Worm (Caenorhabditis elegans) whole organism, L1 larva: ENCODE measurements around the gene R08D7.4.
A peak's percentile ranks its signal among the peaks of the same experiment; 100 is the strongest.

ENCODE experiments used
- C04F5.9 ChIP-seq: sonication (generic microtip); optimal IDR thresholded peaks from 2 replicates; lab custom pipeline; 2016; ENCODE audit warnings: missing genetic modification characterization, missing compliant biosample characterization
- C34B4.2 ChIP-seq: sonication (generic microtip); optimal IDR thresholded peaks from 2 replicates; lab custom pipeline; 2017; ENCODE audit warnings: mild to moderate bottlenecking, missing genetic modification characterization, missing compliant biosample characterization
- F16B12.6 ChIP-seq: fragments of 150-350 bp; optimal IDR thresholded peaks from 2 replicates; lab custom pipeline; 2014; ENCODE audit warnings: missing biosample characterization, missing genetic modification characterization
- alr-1 ChIP-seq: fragments of 200-800 bp; sonication (Bioruptor generic); optimal IDR thresholded peaks from 2 replicates; lab custom pipeline; 2018; ENCODE audit warnings: borderline replicate concordance, mild to moderate bottlenecking, missing genetic modification characterization, missing compliant biosample characterization
- ama-1 ChIP-seq: fragments of 150-350 bp; optimal IDR thresholded peaks from 2 replicates; lab custom pipeline; 2014
- blmp-1 ChIP-seq: fragments of 150-350 bp; optimal IDR thresholded peaks from 2 replicates; lab custom pipeline; 2014; ENCODE audit warnings: missing biosample characterization, missing genetic modification characterization
- ceh-63 ChIP-seq: fragments of 200-800 bp; sonication (Bioruptor generic); optimal IDR thresholded peaks from 2 replicates; lab custom pipeline; 2018; ENCODE audit warnings: mild to moderate bottlenecking, missing genetic modification characterization, missing compliant biosample characterization
- ceh-8 ChIP-seq: fragments of 200-800 bp; sonication (Bioruptor generic); optimal IDR thresholded peaks from 2 replicates; lab custom pipeline; 2018; ENCODE audit warnings: mild to moderate bottlenecking, missing genetic modification characterization, moderate library complexity, missing compliant biosample characterization
- ceh-82 ChIP-seq, 3 experiments: fragments of 150-350 bp in 1 of 3; sonication (generic microtip) in 2 of 3; optimal IDR thresholded peaks; 2 replicates each; lab custom pipeline; 2014 to 2017; ENCODE audit warnings: missing biosample characterization in 3 of 3, missing genetic modification characterization in 3 of 3
- ceh-88 ChIP-seq: fragments of 200-800 bp; sonication (Bioruptor generic); IDR thresholded peaks from 2 replicates; pipeline ENCODE4 v1.3.6; 2022; ENCODE audit warnings: missing genetic modification characterization, missing compliant biosample characterization
- ceh-90 ChIP-seq: sonication (generic microtip); optimal IDR thresholded peaks from 2 replicates; lab custom pipeline; 2016; ENCODE audit warnings: missing genetic modification characterization, missing compliant biosample characterization
- ces-1 ChIP-seq: fragments of 150-350 bp; optimal IDR thresholded peaks from 2 replicates; lab custom pipeline; 2014; ENCODE audit warnings: missing biosample characterization, missing genetic modification reagents, missing genetic modification characterization
- dpl-1 ChIP-seq, 3 experiments: fragments of 150-350 bp in 2 of 3; sonication (generic microtip) in 1 of 3; optimal IDR thresholded peaks; 2 replicates each; lab custom pipeline; 2014 to 2017; ENCODE audit warnings: missing biosample characterization in 3 of 3, missing genetic modification characterization in 3 of 3, missing genetic modification reagents in 3 of 3
- dsc-1 ChIP-seq: sonication (generic microtip); optimal IDR thresholded peaks from 2 replicates; lab custom pipeline; 2016; ENCODE audit warnings: mild to moderate bottlenecking, missing genetic modification characterization, missing compliant biosample characterization
- efl-1 ChIP-seq, 4 experiments: fragments of 150-350 bp; optimal IDR thresholded peaks in 3 of 4; peaks in 1 of 4; 1 replicate in 1 of 4; 2 replicates in 3 of 4; lab custom pipeline; 2014; ENCODE audit warnings: missing biosample characterization in 2 of 4, missing genetic modification characterization in 2 of 4, missing genetic modification reagents in 2 of 4
- egl-27 ChIP-seq, 2 experiments: fragments of 150-350 bp in 1 of 2; sonication (generic microtip); optimal IDR thresholded peaks; 3 replicates each; lab custom pipeline; 2017 to 2018; ENCODE audit warnings: missing biosample characterization in 2 of 2, missing genetic modification characterization in 2 of 2, missing genetic modification reagents in 2 of 2
- elt-2 ChIP-seq: sonication (generic microtip); optimal IDR thresholded peaks from 2 replicates; lab custom pipeline; 2016; ENCODE audit warnings: missing genetic modification characterization, mild to moderate bottlenecking, inconsistent platforms, missing compliant biosample characterization, missing genetic modification reagents
- elt-3 ChIP-seq, 6 experiments: fragments of 150-350 bp in 1 of 6; sonication (generic microtip); optimal IDR thresholded peaks; 2 replicates each; lab custom pipeline; 2017 to 2018; ENCODE audit warnings: missing biosample characterization in 6 of 6, missing genetic modification characterization in 6 of 6, inconsistent platforms in 1 of 6
- ets-5 ChIP-seq: fragments of 200-800 bp; sonication (Bioruptor generic); IDR thresholded peaks from 2 replicates; pipeline ENCODE4 v1.3.6; 2022; ENCODE audit warnings: missing genetic modification characterization, missing compliant biosample characterization
- fkh-4 ChIP-seq: sonication (generic microtip); optimal IDR thresholded peaks from 2 replicates; lab custom pipeline; 2016; ENCODE audit warnings: missing compliant biosample characterization, missing genetic modification characterization, borderline replicate concordance
- fos-1 ChIP-seq: fragments of 150-350 bp; optimal IDR thresholded peaks from 2 replicates; lab custom pipeline; 2014; ENCODE audit warnings: missing biosample characterization, missing genetic modification characterization
- irx-1 ChIP-seq: sonication (generic microtip); optimal IDR thresholded peaks from 2 replicates; lab custom pipeline; 2016; ENCODE audit warnings: missing genetic modification characterization, missing compliant biosample characterization
- isw-1 ChIP-seq: fragments of 200-800 bp; sonication (Bioruptor generic); IDR thresholded peaks from 2 replicates; pipeline ENCODE4 v1.3.6; 2022; ENCODE audit warnings: missing genetic modification characterization, missing compliant biosample characterization
- jun-1 ChIP-seq: fragments of 150-350 bp; optimal IDR thresholded peaks from 2 replicates; lab custom pipeline; 2014; ENCODE audit warnings: missing biosample characterization, missing genetic modification reagents, missing genetic modification characterization
- lin-13 ChIP-seq: fragments of 150-350 bp; optimal IDR thresholded peaks from 2 replicates; lab custom pipeline; 2014; ENCODE audit warnings: missing biosample characterization, missing genetic modification reagents, missing genetic modification characterization
- lin-14 ChIP-seq: fragments of 200-800 bp; sonication (Bioruptor generic); optimal IDR thresholded peaks from 2 replicates; lab custom pipeline; 2018; ENCODE audit warnings: mild to moderate bottlenecking, missing genetic modification characterization, moderate library complexity, missing compliant biosample characterization
- lin-15B ChIP-seq: fragments of 150-350 bp; sonication (generic microtip); optimal IDR thresholded peaks from 3 replicates; lab custom pipeline; 2014; ENCODE audit warnings: missing biosample characterization, missing genetic modification characterization
- lin-35 ChIP-seq, 2 experiments: fragments of 150-350 bp; optimal IDR thresholded peaks; 2 replicates each; lab custom pipeline; 2014; ENCODE audit warnings: missing biosample characterization in 2 of 2, missing genetic modification characterization in 2 of 2, missing genetic modification reagents in 2 of 2
- lsy-2 ChIP-seq, 2 experiments: fragments of 150-350 bp; optimal IDR thresholded peaks; 2 replicates each; lab custom pipeline; 2014; ENCODE audit warnings: missing biosample characterization in 2 of 2, missing genetic modification characterization in 2 of 2
- mab-9 ChIP-seq: fragments of 200-800 bp; sonication (Bioruptor generic); IDR thresholded peaks from 2 replicates; pipeline ENCODE4 v1.3.6; 2022; ENCODE audit warnings: missing genetic modification reagents, missing genetic modification characterization, missing compliant biosample characterization
- mep-1 ChIP-seq: fragments of 150-350 bp; optimal IDR thresholded peaks from 2 replicates; lab custom pipeline; 2014; ENCODE audit warnings: missing biosample characterization, missing genetic modification characterization
- nhr-11 ChIP-seq: fragments of 150-350 bp; optimal IDR thresholded peaks from 2 replicates; lab custom pipeline; 2014; ENCODE audit warnings: missing biosample characterization, missing genetic modification characterization
- nhr-20 ChIP-seq: sonication (generic microtip); optimal IDR thresholded peaks from 2 replicates; lab custom pipeline; 2016; ENCODE audit warnings: mild to moderate bottlenecking, missing genetic modification characterization, missing compliant biosample characterization
- nhr-237 ChIP-seq: fragments of 150-350 bp; optimal IDR thresholded peaks from 2 replicates; lab custom pipeline; 2014; ENCODE audit warnings: missing biosample characterization, missing genetic modification characterization
- nhr-28 ChIP-seq: fragments of 150-350 bp; optimal IDR thresholded peaks from 2 replicates; lab custom pipeline; 2014; ENCODE audit warnings: missing biosample characterization, missing genetic modification characterization
- nhr-47 ChIP-seq: sonication (generic microtip); optimal IDR thresholded peaks from 2 replicates; lab custom pipeline; 2016; ENCODE audit warnings: mild to moderate bottlenecking, missing genetic modification characterization, moderate library complexity, missing compliant biosample characterization
- nhr-71 ChIP-seq: sonication (generic microtip); optimal IDR thresholded peaks from 2 replicates; lab custom pipeline; 2016; ENCODE audit warnings: mild to moderate bottlenecking, missing genetic modification characterization, moderate library complexity, missing compliant biosample characterization
- nhr-84 ChIP-seq: sonication (generic microtip); optimal IDR thresholded peaks from 2 replicates; lab custom pipeline; 2017; ENCODE audit warnings: missing biosample characterization, missing genetic modification characterization
- nhr-85 ChIP-seq: sonication (generic microtip); peaks from one replicate; lab custom pipeline; 2016; ENCODE audit warnings: missing genetic modification characterization, inconsistent platforms, missing compliant biosample characterization
- nhr-90 ChIP-seq: sonication (generic microtip); optimal IDR thresholded peaks from 2 replicates; lab custom pipeline; 2016; ENCODE audit warnings: mild to moderate bottlenecking, missing genetic modification characterization, missing compliant biosample characterization; ENCODE audit not compliant: poor library complexity
- pag-3 ChIP-seq: sonication (generic microtip); optimal IDR thresholded peaks from 2 replicates; lab custom pipeline; 2017; ENCODE audit warnings: missing genetic modification characterization, mild to moderate bottlenecking, missing compliant biosample characterization, antibody characterized with exemption, borderline replicate concordance; ENCODE audit not compliant: insufficient read depth
- rnt-1 ChIP-seq: sonication (generic microtip); optimal IDR thresholded peaks from 2 replicates; lab custom pipeline; 2016; ENCODE audit warnings: mild to moderate bottlenecking, missing genetic modification characterization, moderate library complexity, missing compliant biosample characterization
- skn-1 ChIP-seq: fragments of 150-350 bp; optimal IDR thresholded peaks from 2 replicates; lab custom pipeline; 2014; ENCODE audit warnings: missing biosample characterization, missing genetic modification characterization
- snu-23 ChIP-seq: sonication (generic microtip); optimal IDR thresholded peaks from 2 replicates; lab custom pipeline; 2016; ENCODE audit warnings: missing genetic modification characterization, missing compliant biosample characterization
- sox-4 ChIP-seq: sonication (generic microtip); optimal IDR thresholded peaks from 2 replicates; lab custom pipeline; 2016; ENCODE audit warnings: missing genetic modification characterization, missing compliant biosample characterization
- sptf-1 ChIP-seq: fragments of 150-350 bp; optimal IDR thresholded peaks from 2 replicates; lab custom pipeline; 2014; ENCODE audit warnings: missing biosample characterization, missing genetic modification characterization
- sup-37 ChIP-seq: fragments of 200-800 bp; sonication (Bioruptor generic); optimal IDR thresholded peaks from 2 replicates; lab custom pipeline; 2018; ENCODE audit warnings: mild to moderate bottlenecking, missing genetic modification characterization, missing compliant biosample characterization
- swsn-7 ChIP-seq: sonication (generic microtip); optimal IDR thresholded peaks from 2 replicates; lab custom pipeline; 2016; ENCODE audit warnings: missing genetic modification characterization, missing compliant biosample characterization
- tbx-2 ChIP-seq: sonication (generic microtip); optimal IDR thresholded peaks from 2 replicates; lab custom pipeline; 2016; ENCODE audit warnings: missing genetic modification characterization, missing compliant biosample characterization
- tlp-1 ChIP-seq: fragments of 150-350 bp; optimal IDR thresholded peaks from 2 replicates; lab custom pipeline; 2014; ENCODE audit warnings: missing biosample characterization, missing genetic modification characterization
- unc-30 ChIP-seq: sonication (generic microtip); optimal IDR thresholded peaks from 2 replicates; lab custom pipeline; 2017; ENCODE audit warnings: missing biosample characterization, missing genetic modification characterization

Gene R08D7.4

DNA sequence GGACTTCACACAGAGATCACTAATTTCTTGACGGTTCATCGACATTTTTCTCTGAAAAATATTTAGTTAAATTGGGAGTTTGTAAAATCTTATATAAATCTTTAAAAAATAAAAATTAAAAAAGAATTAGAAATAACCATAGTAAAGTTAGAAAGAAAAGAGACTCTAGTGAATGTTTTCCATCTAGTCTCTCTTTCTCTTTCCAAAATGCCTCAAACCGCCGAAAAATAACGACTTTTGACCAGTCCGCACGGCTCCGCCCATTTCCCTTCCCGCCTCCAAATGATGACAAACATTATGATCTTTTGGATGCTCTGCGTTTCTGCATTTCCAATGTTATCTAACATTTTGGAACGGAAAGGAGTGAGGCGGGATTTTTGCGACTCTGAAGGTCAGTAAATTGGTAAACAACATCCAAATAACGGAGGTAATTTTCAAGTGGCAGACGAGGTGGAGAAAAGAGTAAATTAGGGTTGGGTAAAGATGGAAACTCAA lies 48.4 kb upstream of the R08D7.4 start, which contains the start of gene glb-1:
TSS of gene glb-1 (minus strand) at position 51 of the 495 bp plus-strand sequence.
- no peak for TF ChIP-seq nhr-90 (tag; lab: Kevin White, UChicago)
- no peak for TF ChIP-seq F16B12.6 (tag; lab: Kevin White, UChicago)
- TF ChIP-seq fkh-4 (tag; lab: Kevin White, UChicago) = no peak
- TF ChIP-seq tlp-1 (tag; lab: Kevin White, UChicago) = no peak
- peak; percentile 72 for TF ChIP-seq lin-14 (GFP tag; lab: Kevin White, UChicago)
- TF ChIP-seq nhr-84 (tag; lab: Kevin White, UChicago) = no peak
- TF ChIP-seq nhr-47 = no peak
- TF ChIP-seq dsc-1 = no peak
- TF ChIP-seq irx-1 = no peak
- TF ChIP-seq C04F5.9 (tag; lab: Kevin White, UChicago) = no peak
- TF ChIP-seq ets-5 (GFP tag; lab: Robert Waterston, UW) = no peak
- peak; percentile 30 for TF ChIP-seq snu-23 (GFP tag; lab: Kevin White, UChicago)
- TF ChIP-seq lsy-2 (tag; optimal IDR thresholded peaks at IDR 0.05; lab: Kevin White, UChicago) = peak; percentile 17
- peak; percentile 67 for TF ChIP-seq nhr-20 (tag; lab: Kevin White, UChicago)
- TF ChIP-seq mep-1 (tag; lab: Kevin White, UChicago) = peak; percentile 35
- no peak for TF ChIP-seq sptf-1 (tag; lab: Kevin White, UChicago)
- no peak for TF ChIP-seq ceh-8 (GFP tag; lab: Kevin White, UChicago)
- no peak for TF ChIP-seq rnt-1 (tag; lab: Kevin White, UChicago)
- TF ChIP-seq unc-30 (tag; lab: Kevin White, UChicago) = no peak
- TF ChIP-seq ceh-63 (GFP tag; lab: Kevin White, UChicago) = no peak
- TF ChIP-seq pag-3 = no peak
- TF ChIP-seq nhr-71 (tag; lab: Kevin White, UChicago) = peak; percentile 3
- TF ChIP-seq lin-35 (GFP tag; optimal IDR thresholded peaks at IDR 0.05; lab: Kevin White, UChicago) = no peak
- no peak for TF ChIP-seq ama-1 (lab: Kevin White, UChicago)
- no peak for TF ChIP-seq ceh-82 (tag; optimal IDR thresholded peaks at IDR 0.05; lab: Kevin White, UChicago)
- TF ChIP-seq elt-2 = no peak
- no peak for TF ChIP-seq sup-37 (GFP tag; lab: Kevin White, UChicago)
- TF ChIP-seq swsn-7 (tag; lab: Kevin White, UChicago) = no peak
- no peak for TF ChIP-seq ceh-90 (tag; lab: Kevin White, UChicago)
- no peak for TF ChIP-seq alr-1 (tag; lab: Kevin White, UChicago)
- TF ChIP-seq mab-9 (GFP tag; lab: Robert Waterston, UW) = no peak
- no peak for TF ChIP-seq isw-1
- TF ChIP-seq blmp-1 = peak; percentile 69
- no peak for TF ChIP-seq jun-1
- no peak for TF ChIP-seq nhr-11 (tag; lab: Kevin White, UChicago)
- no peak for TF ChIP-seq ces-1
- no peak for TF ChIP-seq egl-27 (tag; optimal IDR thresholded peaks at IDR 0.05; lab: Kevin White, UChicago)
- no peak for TF ChIP-seq nhr-237 (tag; lab: Kevin White, UChicago)
- TF ChIP-seq skn-1 (tag; lab: Kevin White, UChicago) = peak; percentile 85
- TF ChIP-seq sox-4 (tag; lab: Kevin White, UChicago) = no peak
- TF ChIP-seq dpl-1 (GFP tag; optimal IDR thresholded peaks at IDR 0.05; lab: Kevin White, UChicago) = peak in 2 of 3 experiments; percentile 8 to 25
- TF ChIP-seq ceh-88 = no peak
- TF ChIP-seq efl-1 (optimal IDR thresholded peaks at IDR 0.05; lab: Kevin White, UChicago) = peak in 1 of 2 experiments; percentile 2
- no peak for TF ChIP-seq efl-1 (GFP tag; optimal IDR thresholded peaks at IDR 0.05 in 1 of 2; lab: Kevin White, UChicago)
- TF ChIP-seq nhr-85 (tag; lab: Kevin White, UChicago) = peak; percentile 81
- TF ChIP-seq C34B4.2 = no peak
- TF ChIP-seq tbx-2 (tag; lab: Kevin White, UChicago) = no peak
- TF ChIP-seq lin-15B = no peak
- TF ChIP-seq elt-3 (tag; optimal IDR thresholded peaks at IDR 0.05; lab: Kevin White, UChicago) = peak in 1 of 6 experiments; percentile 3
- TF ChIP-seq fos-1 (tag; lab: Kevin White, UChicago) = no peak
- no peak for TF ChIP-seq nhr-28 (tag; lab: Kevin White, UChicago)
- TF ChIP-seq lin-13 (GFP tag; lab: Kevin White, UChicago) = no peak
